Fruit fly (Drosophila melanogaster) ovary, adult (tissue): ENCODE measurements around the gene CG42494.

Source experiments
- CG17801 ChIP-seq: fragments of 200-800 bp; optimal IDR thresholded peaks from 2 replicates; lab custom pipeline; 2019; ENCODE audit warnings: missing biosample characterization, mild to moderate bottlenecking, missing genetic modification characterization, moderate library complexity; ENCODE audit not compliant: partially characterized antibody

Gene CG42494

DNA sequence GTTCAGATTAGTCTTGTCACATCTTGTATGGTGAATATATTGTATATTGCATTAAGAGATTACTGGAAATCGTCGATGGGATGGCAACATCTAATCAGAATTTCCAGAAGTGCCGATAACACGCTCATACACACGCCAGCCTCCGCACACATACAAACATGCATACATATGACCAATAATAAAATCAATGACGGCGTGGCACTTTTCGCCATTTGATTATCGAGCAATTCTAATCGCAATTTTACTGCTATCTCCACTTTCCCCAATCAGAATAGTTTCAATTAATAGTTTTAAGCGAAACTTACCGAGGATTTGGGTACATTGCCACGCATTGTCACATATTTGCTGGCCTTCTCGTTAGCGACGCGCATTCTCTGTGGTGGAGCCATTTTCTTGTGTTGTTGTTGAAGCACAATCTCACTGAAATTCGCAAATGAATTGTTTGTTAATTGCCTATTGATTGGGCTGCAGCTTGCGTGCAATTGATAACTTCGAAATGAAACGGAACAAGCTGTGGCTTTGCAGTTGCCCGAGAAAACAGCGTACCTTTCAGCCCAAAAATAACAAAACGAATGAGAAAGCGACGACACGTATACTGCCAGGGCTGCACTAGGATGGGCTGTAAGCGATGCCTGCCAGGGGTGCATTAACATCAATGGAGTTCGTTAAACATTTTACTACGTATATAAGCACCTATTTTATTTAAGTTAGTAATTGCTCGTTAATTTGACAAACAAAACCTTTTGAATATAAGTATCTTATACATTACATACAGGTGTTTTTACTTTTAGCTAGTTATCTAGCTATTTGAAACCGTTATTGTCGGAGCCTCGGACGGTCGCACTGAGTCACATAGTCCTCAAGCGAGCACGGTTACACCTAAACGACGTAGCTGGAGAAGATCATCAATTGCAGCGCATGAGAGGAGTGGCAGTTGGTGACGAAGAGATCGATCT, 14.5 kb downstream of the CG42494 start, which contains the start of the genes CG32276 and gry:
TSS of gene CG32276 (minus strand) at position 601 of the 956 bp plus-strand sequence.
TSS of gene gry (plus strand) at position 644 of the 956 bp plus-strand sequence.
- peak; percentile 89 for TF ChIP-seq CG17801

DNA sequence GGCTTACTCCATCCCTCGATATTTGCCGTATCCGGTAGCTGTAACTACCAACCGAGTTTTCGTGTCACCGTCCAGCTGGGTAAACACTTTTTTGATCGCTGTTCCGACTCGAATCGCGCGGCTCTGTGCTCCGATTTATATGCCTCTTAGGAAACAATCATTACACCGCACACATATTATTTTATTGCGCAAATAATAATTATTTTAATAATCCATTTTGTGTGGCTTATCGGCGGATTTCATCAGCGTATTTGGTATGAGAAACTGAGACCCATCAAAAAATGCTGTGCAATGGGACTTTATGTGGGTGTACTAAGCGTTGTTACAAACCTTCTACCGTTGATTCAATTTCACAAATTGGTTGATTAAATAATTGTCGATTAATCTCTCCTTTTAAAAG, 18.9 kb downstream of the CG42494 start, which contains the start of gene CG32271:
TSS of gene CG32271 (minus strand) at position 101 of the 400 bp plus-strand sequence.
- no peak for TF ChIP-seq CG17801

DNA sequence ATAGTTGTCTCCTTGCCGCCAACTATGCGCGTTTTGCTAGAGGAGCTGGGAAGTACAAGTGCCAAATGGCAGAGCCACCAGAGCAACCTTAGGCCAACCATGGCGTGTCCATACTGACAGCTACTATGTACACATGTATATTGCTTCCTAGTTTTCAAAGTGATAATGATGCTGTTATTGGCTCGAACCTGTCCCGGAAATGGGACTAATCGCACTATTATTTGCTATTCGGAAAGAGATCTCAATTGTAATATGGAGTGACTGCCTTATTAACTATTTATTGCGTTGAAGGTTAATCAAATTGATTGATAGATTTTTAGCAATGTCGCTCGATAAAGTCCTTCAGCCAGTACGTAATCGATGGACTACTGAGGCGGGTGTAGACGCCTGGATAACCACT, 20.1 kb downstream of the CG42494 start, which contains the start of gene CG33159:
TSS of gene CG33159 (minus strand) at position 101 of the 400 bp plus-strand sequence.
- no peak for TF ChIP-seq CG17801

DNA sequence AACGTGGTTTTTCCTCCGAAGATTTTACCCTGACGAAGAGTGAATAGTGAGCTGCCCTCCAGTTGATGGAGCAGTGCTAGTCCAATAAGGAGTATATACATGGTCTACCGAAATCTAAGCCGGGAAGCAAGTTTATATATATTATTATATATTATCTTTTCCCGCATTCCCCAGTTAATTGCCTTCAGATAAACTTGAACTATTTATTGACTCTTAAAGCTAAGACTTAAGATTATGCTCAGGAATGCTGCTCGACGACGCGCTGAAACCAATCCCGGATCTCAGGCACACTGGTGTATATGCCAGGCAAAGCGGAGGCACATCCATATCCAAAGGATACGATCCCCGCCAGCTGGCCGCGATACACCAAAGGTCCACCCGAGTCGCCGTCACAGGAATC, 21.1 kb downstream of the CG42494 start, which contains the start of gene CG32277:
TSS of gene CG32277 (minus strand) at position 101 of the 400 bp plus-strand sequence.
- TF ChIP-seq CG17801, result no peak

DNA sequence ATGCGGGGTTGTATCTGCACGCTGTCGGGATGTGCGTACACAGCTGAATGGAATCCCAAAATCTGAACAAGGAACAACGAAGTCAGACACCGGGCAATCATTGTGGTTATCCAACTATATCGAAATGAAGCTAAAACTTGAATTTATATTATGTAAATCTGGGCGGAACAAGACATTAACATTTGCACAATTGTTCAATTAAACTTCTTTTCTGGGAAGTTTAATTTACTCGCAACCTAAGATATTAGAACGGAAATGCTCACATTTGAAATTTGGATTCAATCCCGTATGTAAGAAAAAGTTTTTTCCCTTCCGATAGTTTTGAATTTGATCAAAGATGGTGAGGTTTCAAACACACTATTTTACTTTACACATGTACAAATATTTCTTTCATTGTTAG, 22.1 kb downstream of the CG42494 start, which contains the start of gene CG33160:
TSS of gene CG33160 (minus strand) at position 101 of the 400 bp plus-strand sequence.
- TF ChIP-seq CG17801, result no peak

DNA sequence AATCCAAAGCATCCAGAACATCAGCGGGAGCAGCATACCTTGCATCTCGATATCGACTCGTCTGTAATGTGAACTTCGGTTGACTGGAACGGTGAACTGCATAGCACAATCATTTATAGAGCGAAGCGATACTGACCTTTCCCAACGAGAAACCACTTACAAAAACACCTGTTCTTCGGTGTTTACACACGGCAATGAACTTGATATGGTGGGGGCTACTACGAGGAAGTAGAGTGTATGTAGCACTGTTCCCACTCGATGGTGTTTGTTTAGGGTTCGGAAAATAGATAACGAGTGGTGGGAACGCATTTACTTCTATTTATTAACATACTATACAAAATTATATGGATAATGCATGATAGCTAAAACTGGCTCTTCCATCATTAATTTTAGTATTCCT, 24.7 kb downstream of the CG42494 start, which contains the start of the genes CG32269 and CG32270:
TSS of gene CG32269 (minus strand) at position 91 of the 400 bp plus-strand sequence.
TSS of gene CG32270 (minus strand) at position 91 of the 400 bp plus-strand sequence.
- no peak for TF ChIP-seq CG17801

DNA sequence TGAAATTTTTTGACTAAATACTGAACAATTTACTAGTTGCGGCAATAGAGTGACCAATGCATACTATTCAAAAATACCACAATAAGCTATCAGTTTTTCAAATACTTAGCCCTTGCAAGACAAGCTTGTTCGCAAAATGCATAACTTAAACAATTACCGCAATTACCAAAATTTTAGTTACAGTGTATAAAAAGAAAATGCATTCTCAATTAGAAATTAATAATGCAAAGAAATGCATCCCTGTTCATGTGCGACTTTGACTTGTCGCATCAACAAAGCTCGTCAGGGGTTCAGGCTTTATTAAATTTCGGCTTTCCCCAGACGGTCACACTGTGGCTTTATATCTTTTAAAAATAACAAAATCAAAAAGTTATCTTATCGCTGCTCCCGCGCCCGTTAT, 34.7 kb downstream of the CG42494 start, which contains the start of the genes hob and nSMase:
TSS of gene hob (minus strand) at position 62 of the 400 bp plus-strand sequence.
TSS of gene nSMase (plus strand) at position 298 of the 400 bp plus-strand sequence.
- TF ChIP-seq CG17801, result no peak

DNA sequence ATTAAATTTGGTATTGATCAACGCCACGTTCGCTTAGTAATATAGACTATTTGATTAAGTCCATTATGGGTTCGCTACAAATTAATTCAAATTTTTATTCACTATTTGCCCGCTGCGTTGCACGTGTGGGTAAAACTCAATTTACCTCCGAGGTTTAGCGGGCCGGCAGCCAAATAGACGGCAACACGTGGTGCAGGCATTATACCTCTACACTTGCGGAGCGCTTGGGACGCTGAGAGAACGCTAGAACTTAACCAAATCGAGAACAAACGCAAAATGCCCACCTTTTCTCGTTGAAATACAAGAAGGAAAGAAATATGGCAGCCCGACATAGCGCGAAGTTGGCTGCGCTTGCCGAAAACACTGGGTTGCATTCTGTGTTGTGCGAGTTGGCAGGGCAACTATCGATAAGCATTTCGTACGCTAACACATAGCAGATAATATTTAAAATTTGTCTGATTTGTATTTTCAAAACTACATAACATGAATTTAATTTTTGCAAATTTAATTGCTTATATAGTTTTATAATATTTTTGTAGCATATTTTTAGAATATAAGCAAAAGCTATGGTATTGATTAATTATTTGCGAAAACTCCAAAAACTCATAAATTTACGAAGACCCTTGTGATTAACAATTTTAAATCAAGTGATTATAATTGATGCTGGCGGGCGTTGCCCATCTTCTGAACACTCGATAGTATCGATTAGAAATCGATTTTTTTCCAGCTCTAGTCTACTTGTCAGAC, 38.6 kb downstream of the CG42494 start, which contains the start of the genes RpL28 and eIF1:
TSS of gene RpL28 (minus strand) at position 318 of the 747 bp plus-strand sequence.
TSS of gene eIF1 (plus strand) at position 699 of the 747 bp plus-strand sequence.
- TF ChIP-seq CG17801, result peak; percentile 85

DNA sequence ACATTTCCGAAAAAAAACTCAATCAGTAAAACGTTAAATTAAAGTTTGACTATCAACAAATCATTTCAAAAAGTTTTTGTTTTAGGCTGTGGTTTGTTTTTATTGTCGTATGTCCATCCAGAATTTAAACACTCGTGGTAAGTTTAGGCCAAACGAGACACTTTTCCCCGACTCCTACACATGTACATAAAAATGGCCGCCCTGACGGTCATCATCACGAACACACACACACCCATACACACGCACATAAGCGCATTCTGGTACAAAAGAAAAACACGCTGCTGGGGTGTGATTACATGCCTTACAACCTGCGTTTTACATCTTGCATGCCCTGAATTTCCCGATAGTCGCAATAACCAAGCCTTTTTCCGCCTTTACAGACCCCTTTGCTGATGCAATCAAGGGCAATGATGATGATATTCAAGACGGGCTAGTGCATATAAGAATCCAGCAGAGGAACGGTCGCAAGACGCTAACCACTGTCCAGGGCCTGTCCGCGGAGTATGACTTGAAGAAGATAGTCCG, 39.2 kb downstream of the CG42494 start:
- TF ChIP-seq CG17801, result no peak

DNA sequence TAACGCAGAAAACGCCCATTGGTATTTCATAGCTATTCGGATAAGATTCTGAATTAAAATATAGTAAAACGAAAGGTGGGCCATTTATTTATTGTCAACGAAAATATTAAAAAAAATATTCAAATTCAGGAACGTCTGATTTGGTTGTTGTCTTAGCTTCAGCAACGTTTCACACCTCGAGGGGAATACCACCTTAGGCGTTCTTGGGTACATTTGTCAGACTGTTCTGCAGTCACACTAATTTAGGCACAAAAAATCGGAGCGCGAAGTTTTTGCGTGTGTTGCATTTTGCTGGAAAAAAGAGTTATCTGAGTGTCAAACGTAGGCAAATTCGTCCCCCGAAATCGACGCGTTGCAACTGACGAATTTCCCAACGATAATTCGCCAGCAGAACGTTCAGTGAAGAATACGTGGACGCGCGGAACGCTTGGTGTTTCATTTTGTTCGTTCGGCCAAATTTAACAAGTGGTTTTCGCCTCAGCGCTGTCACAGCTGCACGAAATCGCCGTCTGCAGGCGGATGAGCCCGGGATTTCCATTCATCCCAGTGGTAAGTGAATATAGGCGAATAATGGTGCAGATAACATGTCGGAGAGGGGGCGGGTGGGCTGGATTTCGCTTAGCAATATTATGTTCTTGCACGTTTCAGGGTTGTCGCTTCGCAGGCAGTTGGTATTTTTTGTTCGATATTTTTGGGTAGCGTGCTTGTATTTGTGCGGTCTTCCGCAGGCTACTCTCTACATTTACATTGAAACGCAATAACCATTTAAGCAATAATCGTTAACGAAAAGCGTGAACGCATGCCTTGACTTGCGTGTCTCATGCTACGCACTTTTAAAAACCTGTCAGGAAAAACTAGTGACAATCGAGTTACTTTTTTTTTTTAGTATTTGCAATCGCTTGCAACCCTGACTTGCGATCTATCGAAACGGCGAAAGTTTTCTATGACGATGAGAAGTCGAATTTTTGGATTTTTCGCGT, 40.8 kb downstream of the CG42494 start, which contains the start of gene Larp4B:
TSS of gene Larp4B (plus strand) at position 99 of the 980 bp plus-strand sequence.
- no peak for TF ChIP-seq CG17801

DNA sequence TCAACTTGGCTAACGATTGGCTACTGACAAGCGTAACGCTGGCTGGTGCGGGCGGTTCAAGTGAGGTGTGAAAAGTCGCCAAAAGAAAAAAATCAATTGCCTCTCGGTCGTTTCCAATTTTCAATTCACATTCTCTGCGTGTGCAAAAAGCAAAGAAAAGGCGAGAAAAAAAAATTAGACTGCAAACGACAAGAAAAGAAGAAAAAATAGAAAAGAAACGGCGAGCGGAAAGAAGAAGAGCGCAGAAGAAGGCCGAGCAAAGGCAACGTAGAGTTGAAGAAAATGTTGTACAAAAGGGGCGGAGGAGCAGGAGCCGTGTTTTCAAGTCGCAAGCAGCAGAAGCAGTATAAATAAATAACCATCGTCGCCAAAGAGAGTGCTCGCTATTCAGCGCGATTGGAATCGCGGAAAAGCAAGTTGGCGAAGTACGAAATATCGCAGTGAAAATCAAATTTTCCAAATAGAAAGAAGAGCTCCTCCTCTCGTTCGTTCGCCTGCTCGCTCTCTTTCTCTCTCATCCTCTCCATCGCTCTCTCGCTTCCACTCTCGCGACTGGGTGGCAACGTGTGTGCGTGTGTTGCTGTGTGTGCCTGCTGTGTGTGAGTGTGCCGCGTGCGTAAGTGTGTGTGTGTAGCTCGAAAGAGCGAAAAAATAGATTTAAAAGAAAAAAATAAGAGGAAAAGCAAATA, 41.7 kb downstream of the CG42494 start:
- TF ChIP-seq CG17801, result no peak

DNA sequence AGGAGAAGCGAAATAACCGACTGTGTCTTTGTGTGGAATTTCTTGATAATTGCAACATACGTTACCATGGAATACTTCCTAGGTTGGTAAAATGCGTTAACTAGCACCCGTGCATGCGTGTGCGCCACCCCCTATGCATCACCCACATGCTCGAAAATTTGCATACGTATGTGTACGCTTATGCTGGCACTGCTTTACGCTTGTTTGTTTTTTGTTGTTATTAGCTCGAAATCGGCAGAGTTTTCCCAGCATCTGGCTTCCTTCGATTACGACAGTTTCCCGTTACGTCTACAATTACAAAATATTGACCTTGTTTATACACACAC, 42.2 kb downstream of the CG42494 start:
- no peak for TF ChIP-seq CG17801
